Fruit fly (Drosophila melanogaster) whole organism, embryonic: ENCODE data around the gene SsRbeta.

Experiments used
- Atf3 ChIP-seq: fragments of 200-800 bp; sonication (Bioruptor generic); optimal IDR thresholded peaks from 3 replicates; lab custom pipeline; 2016; ENCODE audit warnings: missing biosample characterization, missing genetic modification characterization
- CG10321 ChIP-seq: fragments of 200-800 bp; sonication (Bioruptor generic); IDR thresholded peaks from 2 replicates; pipeline ENCODE4 v1.3.6; 2022; ENCODE audit warnings: missing biosample characterization, missing genetic modification characterization
- CG11504 ChIP-seq: fragments of 200-800 bp; sonication (Bioruptor generic); optimal IDR thresholded peaks from 3 replicates; lab custom pipeline; 2019; ENCODE audit warnings: missing biosample characterization, mild to moderate bottlenecking, missing genetic modification characterization, moderate library complexity
- CG1233 ChIP-seq: fragments of 200-800 bp; sonication (Bioruptor generic); optimal IDR thresholded peaks from 4 replicates; lab custom pipeline; 2018; ENCODE audit warnings: missing biosample characterization, mild to moderate bottlenecking, missing genetic modification characterization
- CG12769 ChIP-seq: fragments of 200-800 bp; sonication (Bioruptor generic); optimal IDR thresholded peaks from 2 replicates; lab custom pipeline; 2019; ENCODE audit warnings: missing biosample characterization, mild to moderate bottlenecking, missing genetic modification characterization, moderate library complexity
- CG14667 ChIP-seq: fragments of 200-800 bp; sonication (Bioruptor generic); IDR thresholded peaks from 2 replicates; pipeline ENCODE4 v1.3.6; 2022; ENCODE audit warnings: missing biosample characterization, missing genetic modification characterization
- CG17912 ChIP-seq: fragments of 200-800 bp; sonication (Bioruptor generic); optimal IDR thresholded peaks from 2 replicates; lab custom pipeline; 2018; ENCODE audit warnings: missing biosample characterization, mild to moderate bottlenecking, missing genetic modification characterization
- CG2202 ChIP-seq: fragments of 200-800 bp; sonication (Bioruptor generic); optimal IDR thresholded peaks from 2 replicates; lab custom pipeline; 2018; ENCODE audit warnings: missing biosample characterization, mild to moderate bottlenecking, missing genetic modification characterization
- CG34422 ChIP-seq: fragments of 200-800 bp; sonication (Bioruptor generic); IDR thresholded peaks from 3 replicates; pipeline ENCODE4 v1.3.6; 2022; ENCODE audit warnings: missing biosample characterization, missing genetic modification characterization
- CG3838 ChIP-seq: fragments of 200-800 bp; sonication (Bioruptor generic); optimal IDR thresholded peaks from 3 replicates; lab custom pipeline; 2016; ENCODE audit warnings: missing biosample characterization, missing genetic modification characterization
- CG42726 ChIP-seq: fragments of 200-800 bp; sonication (Bioruptor generic); IDR thresholded peaks from 2 replicates; pipeline ENCODE4 v1.3.6; 2022; ENCODE audit warnings: missing biosample characterization, missing genetic modification characterization; ENCODE audit not compliant: partially characterized antibody
- CG5180 ChIP-seq: fragments of 200-800 bp; sonication (Bioruptor generic); optimal IDR thresholded peaks from 3 replicates; lab custom pipeline; 2017; ENCODE audit warnings: missing biosample characterization, missing genetic modification characterization, mild to moderate bottlenecking, moderate library complexity, missing genetic modification reagents
- CG6689 ChIP-seq: fragments of 200-800 bp; sonication (Bioruptor generic); IDR thresholded peaks from 2 replicates; pipeline ENCODE4 v1.3.6; 2022; ENCODE audit warnings: missing biosample characterization, missing genetic modification characterization
- CG6791 ChIP-seq: fragments of 200-800 bp; sonication (Bioruptor generic); IDR thresholded peaks from 3 replicates; pipeline ENCODE4 v1.3.6; 2022; ENCODE audit warnings: missing biosample characterization, missing genetic modification characterization; ENCODE audit not compliant: partially characterized antibody
- CG7357 ChIP-seq: fragments of 200-800 bp; sonication (Bioruptor generic); IDR thresholded peaks from 3 replicates; pipeline ENCODE4 v1.3.6; 2022; ENCODE audit warnings: missing biosample characterization, missing genetic modification characterization
- CG7839 ChIP-seq: fragments of 200-800 bp; sonication (Bioruptor generic); optimal IDR thresholded peaks from 3 replicates; lab custom pipeline; 2018; ENCODE audit warnings: missing biosample characterization, mild to moderate bottlenecking, missing genetic modification characterization, moderate library complexity
- CG8388 ChIP-seq: fragments of 200-800 bp; sonication (Bioruptor generic); optimal IDR thresholded peaks from 2 replicates; lab custom pipeline; 2019; ENCODE audit warnings: missing biosample characterization, mild to moderate bottlenecking, missing genetic modification characterization, moderate library complexity
- CG8765 ChIP-seq: fragments of 200-800 bp; sonication (Bioruptor generic); IDR thresholded peaks from 2 replicates; pipeline ENCODE4 v1.3.6; 2022; ENCODE audit warnings: missing biosample characterization, missing genetic modification characterization
- CG8924 ChIP-seq: fragments of 200-800 bp; optimal IDR thresholded peaks from 3 replicates; lab custom pipeline; 2019; ENCODE audit warnings: missing biosample characterization, mild to moderate bottlenecking, missing genetic modification characterization, moderate library complexity
- CHES-1-like ChIP-seq: fragments of 200-800 bp; sonication (Bioruptor generic); optimal IDR thresholded peaks from 2 replicates; lab custom pipeline; 2016; ENCODE audit warnings: missing biosample characterization, missing genetic modification characterization
- D19A ChIP-seq: fragments of 200-800 bp; optimal IDR thresholded peaks from 3 replicates; lab custom pipeline; 2019; ENCODE audit warnings: missing biosample characterization, mild to moderate bottlenecking, missing genetic modification characterization, moderate library complexity
- Doc3 ChIP-seq: fragments of 200-800 bp; sonication (Bioruptor generic); IDR thresholded peaks from 3 replicates; pipeline ENCODE4 v1.3.6; 2022; ENCODE audit warnings: missing biosample characterization, missing genetic modification characterization; ENCODE audit not compliant: partially characterized antibody
- ERR ChIP-seq: fragments of 200-800 bp; sonication (Bioruptor generic); optimal IDR thresholded peaks from 2 replicates; lab custom pipeline; 2016; ENCODE audit warnings: missing biosample characterization, missing genetic modification characterization
- Ets65A ChIP-seq: fragments of 200-800 bp; sonication (Bioruptor generic); peaks from one replicate; lab custom pipeline; 2016; ENCODE audit warnings: missing biosample characterization, missing genetic modification characterization
- H15 ChIP-seq: fragments of 200-800 bp; sonication (Bioruptor generic); IDR thresholded peaks from 3 replicates; pipeline ENCODE4 v1.3.6; 2022; ENCODE audit warnings: missing biosample characterization, missing genetic modification characterization
- Rx ChIP-seq: fragments of 200-800 bp; sonication (Bioruptor generic); IDR thresholded peaks from 2 replicates; pipeline ENCODE4 v1.3.6; 2022; ENCODE audit warnings: missing biosample characterization, missing genetic modification characterization
- Scr ChIP-seq: fragments of 200-800 bp; sonication (Bioruptor generic); IDR thresholded peaks from 2 replicates; pipeline ENCODE4 v1.3.6; 2022; ENCODE audit warnings: missing biosample characterization, missing genetic modification characterization; ENCODE audit not compliant: partially characterized antibody
- Ssrp ChIP-seq: fragments of 200-800 bp; sonication (Bioruptor generic); optimal IDR thresholded peaks from 2 replicates; lab custom pipeline; 2018; ENCODE audit warnings: missing biosample characterization, mild to moderate bottlenecking, missing genetic modification characterization, moderate library complexity
- caup ChIP-seq: fragments of 200-800 bp; sonication (Bioruptor generic); optimal IDR thresholded peaks from 3 replicates; lab custom pipeline; 2017; ENCODE audit warnings: missing biosample characterization, mild to moderate bottlenecking, missing genetic modification characterization, moderate library complexity; ENCODE audit not compliant: severe bottlenecking
- chinmo ChIP-seq: fragments of 200-800 bp; sonication (Bioruptor generic); IDR thresholded peaks from 4 replicates; pipeline ENCODE4 v1.3.6; 2022; ENCODE audit warnings: missing biosample characterization, missing genetic modification characterization; ENCODE audit not compliant: partially characterized antibody
- chn ChIP-seq: fragments of 200-800 bp; sonication (Bioruptor generic); optimal IDR thresholded peaks from 2 replicates; lab custom pipeline; 2016; ENCODE audit warnings: missing biosample characterization, missing genetic modification characterization
- gfzf ChIP-seq: fragments of 200-800 bp; sonication (Bioruptor generic); optimal IDR thresholded peaks from 2 replicates; lab custom pipeline; 2016; ENCODE audit warnings: missing biosample characterization, mild to moderate bottlenecking, missing genetic modification characterization, moderate library complexity
- gro ChIP-seq: fragments of 200-800 bp; sonication (Bioruptor generic); optimal IDR thresholded peaks from 2 replicates; lab custom pipeline; 2016; ENCODE audit warnings: missing biosample characterization, missing genetic modification characterization
- kah ChIP-seq: fragments of 200-800 bp; sonication (Bioruptor generic); optimal IDR thresholded peaks from 2 replicates; lab custom pipeline; 2018; ENCODE audit warnings: missing biosample characterization, mild to moderate bottlenecking, missing genetic modification characterization
- lbe ChIP-seq: fragments of 200-800 bp; sonication (Bioruptor generic); optimal IDR thresholded peaks from 2 replicates; lab custom pipeline; 2016; ENCODE audit warnings: missing biosample characterization, mild to moderate bottlenecking, missing genetic modification characterization
- lov ChIP-seq, 2 experiments: fragments of 200-800 bp in 1 of 2; fragments of >200 bp in 1 of 2; sonication (Bioruptor generic) in 1 of 2; IDR thresholded peaks in 1 of 2; optimal IDR thresholded peaks in 1 of 2; 2 replicates in 1 of 2; 3 replicates in 1 of 2; pipeline versions ENCODE4 v1.3.6 to Lab custom; 2017 to 2022; ENCODE audit warnings: missing biosample characterization in 1 of 2, missing genetic modification characterization in 1 of 2
- mirr ChIP-seq: fragments of 200-800 bp; sonication (Bioruptor generic); optimal IDR thresholded peaks from 3 replicates; lab custom pipeline; 2018; ENCODE audit warnings: missing biosample characterization, mild to moderate bottlenecking, missing genetic modification characterization
- nmo ChIP-seq: fragments of 200-800 bp; sonication (Bioruptor generic); optimal IDR thresholded peaks from 2 replicates; lab custom pipeline; 2018; ENCODE audit warnings: missing biosample characterization, mild to moderate bottlenecking, missing genetic modification characterization, moderate library complexity
- slp2 ChIP-seq: fragments of 200-800 bp; sonication (Bioruptor generic); optimal IDR thresholded peaks from 2 replicates; lab custom pipeline; 2016; ENCODE audit warnings: missing biosample characterization, missing genetic modification characterization
- tll ChIP-seq, 2 experiments: fragments of 200-800 bp in 1 of 2; fragments of >200 bp in 1 of 2; sonication (Bioruptor generic) in 1 of 2; optimal IDR thresholded peaks; 2 replicates each; lab custom pipeline; 2017 to 2019; ENCODE audit warnings: missing biosample characterization in 2 of 2, missing genetic modification characterization in 2 of 2, mild to moderate bottlenecking in 1 of 2, moderate library complexity in 1 of 2
- trem ChIP-seq: fragments of 200-800 bp; optimal IDR thresholded peaks from 3 replicates; lab custom pipeline; 2019; ENCODE audit warnings: missing biosample characterization, mild to moderate bottlenecking, missing genetic modification characterization, moderate library complexity
- wdn ChIP-seq: fragments of 200-800 bp; sonication (Bioruptor generic); IDR thresholded peaks from 2 replicates; pipeline ENCODE4 v1.3.6; 2022; ENCODE audit warnings: missing biosample characterization, missing genetic modification characterization
- yki ChIP-seq: fragments of >200 bp; optimal IDR thresholded peaks from 3 replicates; lab custom pipeline; 2018
- zf30C ChIP-seq: fragments of 200-800 bp; sonication (Bioruptor generic); optimal IDR thresholded peaks from 3 replicates; lab custom pipeline; 2018; ENCODE audit warnings: missing biosample characterization, mild to moderate bottlenecking, missing genetic modification characterization

The SsRbeta gene

dm6 chr3L:16128973-16129745 is at the start of gene SsRbeta (continued):
- TF ChIP-seq nmo (peak; percentile 9), Rx (GFP tag; lab: Robert Waterston, UW) (peak; percentile 46), gro (GFP tag; lab: Kevin White, UChicago) (peak; percentile 43), CG1233 (no peak), CG7839 (tag; lab: Kevin White, UChicago) (peak; percentile 9), yki (lab: Kevin White, UChicago) (no peak), CG34422 (GFP tag; lab: Robert Waterston, UW) (peak; percentile 68; the same call in 2 of the 3 replicates), CG8765 (GFP tag; lab: Robert Waterston, UW) (no peak), CG17912 (GFP tag; lab: Kevin White, UChicago) (peak; percentile 55), CG12769 (tag; lab: Kevin White, UChicago) (peak; percentile 44), lov (optimal IDR thresholded peaks at IDR 0.05; lab: Kevin White, UChicago) (no peak), lov (GFP tag; IDR thresholded peaks at IDR 0.05; lab: Robert Waterston, UW) (0 out of 3 replicates have a peak, but pooled peaks have one; percentile 4), kah (GFP tag; lab: Kevin White, UChicago) (no peak), CG42726 (GFP tag; lab: Robert Waterston, UW) (peak; percentile 78; the same call in 1 of the 2 replicates), mirr (peak; percentile 3), CG14667 (GFP tag; lab: Robert Waterston, UW) (peak; percentile 23), Atf3 (GFP tag; lab: Kevin White, UChicago) (peak; percentile 2), CG3838 (GFP tag; lab: Kevin White, UChicago) (no peak), lbe (no peak), gfzf (GFP tag; lab: Kevin White, UChicago) (peak; percentile 51), chinmo (GFP tag; lab: Robert Waterston, UW) (peak; percentile 72; the same call in 1 of the 4 replicates), H15 (GFP tag; lab: Robert Waterston, UW) (peak; percentile 51; the same call in 2 of the 3 replicates), CHES-1-like (GFP tag; lab: Kevin White, UChicago) (peak; percentile 60), slp2 (no peak), wdn (GFP tag; lab: Robert Waterston, UW) (0 out of 2 replicates have a peak, but pooled peaks have one; percentile 48), CG10321 (GFP tag; lab: Robert Waterston, UW) (peak; percentile 31; the same call in 1 of the 2 replicates), CG5180 (GFP tag; lab: Kevin White, UChicago) (peak; percentile 13), CG8924 (tag; lab: Kevin White, UChicago) (peak; percentile 5), Scr (GFP tag; lab: Robert Waterston, UW) (peak; percentile 72), zf30C (GFP tag; lab: Kevin White, UChicago) (no peak), Ets65A (GFP tag; lab: Kevin White, UChicago) (peak; percentile 89), CG2202 (tag; lab: Kevin White, UChicago) (no peak), CG11504 (tag; lab: Kevin White, UChicago) (peak; percentile 43), ERR (no peak), D19A (tag; lab: Kevin White, UChicago) (peak; percentile 31), Ssrp (tag; lab: Kevin White, UChicago) (peak; percentile 38), Doc3 (peak; percentile 69; the same call in 2 of the 3 replicates), caup (no peak), chn (no peak), CG8388 (GFP tag; lab: Kevin White, UChicago) (peak; percentile 4), tll (GFP tag; optimal IDR thresholded peaks at IDR 0.05; lab: Kevin White, UChicago) (no peak), CG7357 (GFP tag; lab: Robert Waterston, UW) (0 out of 3 replicates have a peak, but pooled peaks have one; percentile 6), CG6689 (GFP tag; lab: Robert Waterston, UW) (peak; percentile 43), trem (tag; lab: Kevin White, UChicago) (peak; percentile 43), CG6791 (GFP tag; lab: Robert Waterston, UW) (peak; percentile 82)
